Fruit fly (Drosophila melanogaster) whole organism, embryonic: ENCODE measurements around the gene Cpr5C.

ENCODE experiments used
- Ada2b ChIP-seq: fragments of 200-800 bp; sonication (Bioruptor generic); IDR thresholded peaks from 2 replicates; pipeline ENCODE4 v1.3.6; 2022; ENCODE audit warnings: missing biosample characterization, missing genetic modification characterization
- Aef1 ChIP-seq: fragments of 200-800 bp; sonication (Bioruptor generic); IDR thresholded peaks from 3 replicates; pipeline ENCODE4 v1.3.6; 2022; ENCODE audit warnings: missing biosample characterization, missing genetic modification characterization
- Atf-2 ChIP-seq: fragments of 200-800 bp; sonication (Bioruptor generic); optimal IDR thresholded peaks from 2 replicates; lab custom pipeline; 2016; ENCODE audit warnings: missing biosample characterization, missing genetic modification characterization
- Atf3 ChIP-seq: fragments of 200-800 bp; sonication (Bioruptor generic); optimal IDR thresholded peaks from 3 replicates; lab custom pipeline; 2016; ENCODE audit warnings: missing biosample characterization, missing genetic modification characterization
- B-H1 ChIP-seq: fragments of 200-800 bp; sonication (Bioruptor generic); IDR thresholded peaks from 3 replicates; pipeline ENCODE4 v1.3.6; 2022; ENCODE audit warnings: missing biosample characterization, missing genetic modification characterization
- Bdp1 ChIP-seq: fragments of 200-800 bp; sonication (Bioruptor generic); optimal IDR thresholded peaks from 3 replicates; lab custom pipeline; 2016; ENCODE audit warnings: missing biosample characterization, missing genetic modification characterization
- CG10959 ChIP-seq: fragments of 200-800 bp; sonication (Bioruptor generic); IDR thresholded peaks from 2 replicates; pipeline ENCODE4 v1.3.6; 2022; ENCODE audit warnings: missing biosample characterization, missing genetic modification characterization
- CG11247 ChIP-seq: fragments of 200-800 bp; sonication (Bioruptor generic); IDR thresholded peaks from 2 replicates; pipeline ENCODE4 v1.3.6; 2022; ENCODE audit warnings: missing biosample characterization, missing genetic modification characterization
- CG15696 ChIP-seq: fragments of 200-800 bp; sonication (Bioruptor generic); optimal IDR thresholded peaks from 2 replicates; lab custom pipeline; 2019; ENCODE audit warnings: missing biosample characterization, mild to moderate bottlenecking, missing genetic modification characterization, moderate library complexity
- CG16813 ChIP-seq: fragments of 200-800 bp; sonication (Bioruptor generic); IDR thresholded peaks from 3 replicates; pipeline ENCODE4 v1.3.6; 2022; ENCODE audit warnings: missing biosample characterization, missing genetic modification characterization; ENCODE audit not compliant: partially characterized antibody
- CG2120 ChIP-seq: fragments of 200-800 bp; sonication (Bioruptor generic); optimal IDR thresholded peaks from 3 replicates; lab custom pipeline; 2016; ENCODE audit warnings: missing biosample characterization, missing genetic modification characterization
- CG2678 ChIP-seq: fragments of 200-800 bp; sonication (Bioruptor generic); optimal IDR thresholded peaks from 3 replicates; lab custom pipeline; 2019; ENCODE audit warnings: missing biosample characterization, mild to moderate bottlenecking, missing genetic modification characterization, moderate library complexity
- CG2875 ChIP-seq: fragments of 200-800 bp; sonication (Bioruptor generic); optimal IDR thresholded peaks from 2 replicates; lab custom pipeline; 2017; ENCODE audit warnings: missing biosample characterization, mild to moderate bottlenecking, missing genetic modification characterization, missing genetic modification reagents
- CG2889 ChIP-seq: fragments of 200-800 bp; sonication (Bioruptor generic); IDR thresholded peaks from 3 replicates; pipeline ENCODE4 v1.3.6; 2022; ENCODE audit warnings: missing biosample characterization, missing genetic modification characterization
- CG32772 ChIP-seq: fragments of 200-800 bp; sonication (Bioruptor generic); IDR thresholded peaks from 2 replicates; pipeline ENCODE4 v1.3.6; 2022; ENCODE audit warnings: missing biosample characterization, missing genetic modification characterization
- CG42726 ChIP-seq: fragments of 200-800 bp; sonication (Bioruptor generic); IDR thresholded peaks from 2 replicates; pipeline ENCODE4 v1.3.6; 2022; ENCODE audit warnings: missing biosample characterization, missing genetic modification characterization; ENCODE audit not compliant: partially characterized antibody
- CG43689 ChIP-seq: fragments of 200-800 bp; sonication (Bioruptor generic); IDR thresholded peaks from 2 replicates; pipeline ENCODE4 v1.3.6; 2022; ENCODE audit warnings: missing biosample characterization, missing genetic modification characterization
- CG4707 ChIP-seq: fragments of 200-800 bp; sonication (Bioruptor generic); optimal IDR thresholded peaks from 2 replicates; lab custom pipeline; 2018; ENCODE audit warnings: missing biosample characterization, mild to moderate bottlenecking, missing genetic modification characterization, moderate library complexity
- CG6765 ChIP-seq: fragments of 200-800 bp; sonication (Bioruptor generic); optimal IDR thresholded peaks from 3 replicates; lab custom pipeline; 2017; ENCODE audit warnings: missing biosample characterization, mild to moderate bottlenecking, missing genetic modification characterization
- CG7556 ChIP-seq: fragments of 200-800 bp; sonication (Bioruptor generic); optimal IDR thresholded peaks from 2 replicates; lab custom pipeline; 2017; ENCODE audit warnings: missing biosample characterization, mild to moderate bottlenecking, missing genetic modification characterization
- CG8290 ChIP-seq, 3 experiments: fragments of 200-800 bp; sonication (Bioruptor generic); optimal IDR thresholded peaks; 2 replicates each; lab custom pipeline; 2016 to 2019; ENCODE audit warnings: missing biosample characterization in 3 of 3, missing genetic modification characterization in 3 of 3, mild to moderate bottlenecking in 2 of 3, moderate library complexity in 1 of 3
- CTCF ChIP-seq: fragments of 200-800 bp; sonication (Bioruptor generic); optimal IDR thresholded peaks from 2 replicates; lab custom pipeline; 2017; ENCODE audit warnings: missing biosample characterization, mild to moderate bottlenecking, missing genetic modification characterization, moderate library complexity
- ERR ChIP-seq: fragments of 200-800 bp; sonication (Bioruptor generic); optimal IDR thresholded peaks from 2 replicates; lab custom pipeline; 2016; ENCODE audit warnings: missing biosample characterization, missing genetic modification characterization
- Ets65A ChIP-seq: fragments of 200-800 bp; sonication (Bioruptor generic); peaks from one replicate; lab custom pipeline; 2016; ENCODE audit warnings: missing biosample characterization, missing genetic modification characterization
- Gsc ChIP-seq: fragments of 200-800 bp; sonication (Bioruptor generic); IDR thresholded peaks from 2 replicates; pipeline ENCODE4 v1.3.6; 2022; ENCODE audit warnings: missing biosample characterization, missing genetic modification characterization
- H2.0 ChIP-seq: fragments of 200-800 bp; sonication (Bioruptor generic); IDR thresholded peaks from 2 replicates; pipeline ENCODE4 v1.3.6; 2022; ENCODE audit warnings: missing biosample characterization, missing genetic modification characterization
- HLH3B ChIP-seq: fragments of 200-800 bp; sonication (Bioruptor generic); IDR thresholded peaks from 2 replicates; pipeline ENCODE4 v1.3.6; 2022; ENCODE audit warnings: missing biosample characterization, missing genetic modification characterization
- HLH54F ChIP-seq: fragments of 200-800 bp; sonication (Bioruptor generic); optimal IDR thresholded peaks from 3 replicates; lab custom pipeline; 2016; ENCODE audit warnings: missing biosample characterization, missing genetic modification characterization
- Hand ChIP-seq: fragments of 200-800 bp; sonication (Bioruptor generic); optimal IDR thresholded peaks from 2 replicates; lab custom pipeline; 2017; ENCODE audit warnings: mild to moderate bottlenecking, missing biosample characterization, missing genetic modification reagents, missing genetic modification characterization
- NFAT ChIP-seq: fragments of 200-800 bp; sonication (Bioruptor generic); IDR thresholded peaks from 2 replicates; pipeline ENCODE4 v1.3.6; 2022; ENCODE audit warnings: missing biosample characterization, missing genetic modification characterization
- Neu2 ChIP-seq: fragments of 200-800 bp; sonication (Bioruptor generic); optimal IDR thresholded peaks from 3 replicates; lab custom pipeline; 2016; ENCODE audit warnings: missing biosample characterization, missing genetic modification characterization, borderline replicate concordance
- Nf-YC ChIP-seq: fragments of 200-800 bp; optimal IDR thresholded peaks from 3 replicates; lab custom pipeline; 2019; ENCODE audit warnings: missing biosample characterization, mild to moderate bottlenecking, missing genetic modification characterization, moderate library complexity
- Oaz ChIP-seq: fragments of 200-800 bp; sonication (Bioruptor generic); IDR thresholded peaks from 2 replicates; pipeline ENCODE4 v1.3.6; 2022; ENCODE audit warnings: missing biosample characterization, missing genetic modification characterization
- Oli ChIP-seq: fragments of 200-800 bp; sonication (Bioruptor generic); optimal IDR thresholded peaks from 2 replicates; lab custom pipeline; 2018; ENCODE audit warnings: missing biosample characterization, mild to moderate bottlenecking, missing genetic modification characterization, moderate library complexity
- Ravus ChIP-seq: fragments of 200-800 bp; sonication (Bioruptor generic); IDR thresholded peaks from 2 replicates; pipeline ENCODE4 v1.3.6; 2022; ENCODE audit warnings: missing biosample characterization, missing genetic modification characterization
- Xrp1 ChIP-seq: fragments of 200-800 bp; sonication (Bioruptor generic); IDR thresholded peaks from 2 replicates; pipeline ENCODE4 v1.3.6; 2022; ENCODE audit warnings: missing biosample characterization, missing genetic modification characterization
- abd-A ChIP-seq: fragments of 200-800 bp; sonication (Bioruptor generic); optimal IDR thresholded peaks from 3 replicates; lab custom pipeline; 2019; ENCODE audit warnings: missing biosample characterization, mild to moderate bottlenecking, missing genetic modification characterization, moderate library complexity
- chinmo ChIP-seq: fragments of 200-800 bp; sonication (Bioruptor generic); IDR thresholded peaks from 4 replicates; pipeline ENCODE4 v1.3.6; 2022; ENCODE audit warnings: missing biosample characterization, missing genetic modification characterization; ENCODE audit not compliant: partially characterized antibody
- dm ChIP-seq: fragments of 200-800 bp; sonication (Bioruptor generic); optimal IDR thresholded peaks from 3 replicates; lab custom pipeline; 2016; ENCODE audit warnings: missing biosample characterization, missing genetic modification characterization
- dpn ChIP-seq, 2 experiments: fragments of 200-800 bp; sonication (Bioruptor generic); optimal IDR thresholded peaks; 3 replicates each; lab custom pipeline; 2016; ENCODE audit warnings: missing biosample characterization in 2 of 2, missing genetic modification characterization in 2 of 2
- hth ChIP-seq: fragments of >200 bp; optimal IDR thresholded peaks from 2 replicates; lab custom pipeline; 2017; ENCODE audit warnings: inconsistent platforms
- lov ChIP-seq, 2 experiments: fragments of 200-800 bp in 1 of 2; fragments of >200 bp in 1 of 2; sonication (Bioruptor generic) in 1 of 2; IDR thresholded peaks in 1 of 2; optimal IDR thresholded peaks in 1 of 2; 2 replicates in 1 of 2; 3 replicates in 1 of 2; pipeline versions ENCODE4 v1.3.6 to Lab custom; 2017 to 2022; ENCODE audit warnings: missing biosample characterization in 1 of 2, missing genetic modification characterization in 1 of 2
- nerfin-2 ChIP-seq: fragments of 200-800 bp; sonication (Bioruptor generic); IDR thresholded peaks from 2 replicates; pipeline ENCODE4 v1.3.6; 2022; ENCODE audit warnings: missing biosample characterization, missing genetic modification characterization; ENCODE audit not compliant: partially characterized antibody
- pita ChIP-seq: fragments of 200-800 bp; sonication (Bioruptor generic); optimal IDR thresholded peaks from 2 replicates; lab custom pipeline; 2017; ENCODE audit warnings: missing biosample characterization, mild to moderate bottlenecking, missing genetic modification characterization
- psq ChIP-seq: fragments of 200-800 bp; sonication (Bioruptor generic); optimal IDR thresholded peaks from 2 replicates; lab custom pipeline; 2017; ENCODE audit warnings: missing biosample characterization, missing genetic modification characterization
- ranshi ChIP-seq: fragments of 200-800 bp; sonication (Bioruptor generic); IDR thresholded peaks from 2 replicates; pipeline ENCODE4 v1.3.6; 2022; ENCODE audit warnings: missing biosample characterization, missing genetic modification characterization
- row ChIP-seq: fragments of 200-800 bp; sonication (Bioruptor generic); IDR thresholded peaks from 3 replicates; pipeline ENCODE4 v1.3.6; 2022; ENCODE audit warnings: missing biosample characterization, missing genetic modification characterization
- sob ChIP-seq: fragments of 200-800 bp; sonication (Bioruptor generic); IDR thresholded peaks from 2 replicates; pipeline ENCODE4 v1.3.6; 2022; ENCODE audit warnings: missing biosample characterization, missing genetic modification characterization
- ssp ChIP-seq: fragments of 200-800 bp; sonication (Bioruptor generic); IDR thresholded peaks from 2 replicates; pipeline ENCODE4 v1.3.6; 2022; ENCODE audit warnings: missing biosample characterization, missing genetic modification characterization
- stwl ChIP-seq: fragments of 200-800 bp; sonication (Bioruptor generic); optimal IDR thresholded peaks from 3 replicates; lab custom pipeline; 2018; ENCODE audit warnings: missing biosample characterization, mild to moderate bottlenecking, missing genetic modification characterization, moderate library complexity
- vvl ChIP-seq: fragments of 200-800 bp; sonication (Bioruptor generic); IDR thresholded peaks from 2 replicates; pipeline ENCODE4 v1.3.6; 2022; ENCODE audit warnings: missing biosample characterization, missing genetic modification characterization
- wdn ChIP-seq: fragments of 200-800 bp; sonication (Bioruptor generic); IDR thresholded peaks from 2 replicates; pipeline ENCODE4 v1.3.6; 2022; ENCODE audit warnings: missing biosample characterization, missing genetic modification characterization

Cpr5C gene

dm6 chrX:5847544-5847943 lies 43.1 kb downstream of the Cpr5C start:
- peak; percentile 51 for TF ChIP-seq CG2678 (tag; lab: Kevin White, UChicago)
- 0 out of 2 replicates have a peak, but pooled peaks have one; percentile 23 for TF ChIP-seq ranshi (GFP tag; lab: Robert Waterston, UW)
- TF ChIP-seq ERR: no peak
- no peak for TF ChIP-seq wdn
- TF ChIP-seq HLH54F (GFP tag; lab: Kevin White, UChicago): no peak
- no peak for TF ChIP-seq CG42726
- TF ChIP-seq Neu2 (GFP tag; lab: Kevin White, UChicago): no peak
- TF ChIP-seq H2.0 (GFP tag; lab: Robert Waterston, UW): no peak
- TF ChIP-seq nerfin-2: no peak
- TF ChIP-seq Hand (GFP tag; lab: Kevin White, UChicago): peak; percentile 24
- TF ChIP-seq Gsc (GFP tag; lab: Robert Waterston, UW): no peak
- peak; percentile 56 for TF ChIP-seq CG2120 (GFP tag; lab: Kevin White, UChicago)
- peak; percentile 12; the same call in 1 of the 2 replicates for TF ChIP-seq vvl
- peak; percentile 23 for TF ChIP-seq Ets65A (GFP tag; lab: Kevin White, UChicago)
- TF ChIP-seq dm (GFP tag; lab: Kevin White, UChicago): no peak
- TF ChIP-seq Atf3 (GFP tag; lab: Kevin White, UChicago): no peak
- no peak for TF ChIP-seq CG10959 (GFP tag; lab: Robert Waterston, UW)
- TF ChIP-seq CG4707: no peak
- TF ChIP-seq CG6765: no peak
- peak; percentile 28; the same call in 1 of the 2 replicates for TF ChIP-seq CG32772
- no peak for TF ChIP-seq ssp (GFP tag; lab: Robert Waterston, UW)
- TF ChIP-seq chinmo: no peak
- peak; percentile 47; the same call in 1 of the 2 replicates for TF ChIP-seq Xrp1 (GFP tag; lab: Robert Waterston, UW)
- TF ChIP-seq Aef1 (GFP tag; lab: Robert Waterston, UW): peak; percentile 39; the same call in 2 of the 3 replicates
- TF ChIP-seq Oli: no peak
- no peak for TF ChIP-seq Atf-2 (GFP tag; lab: Kevin White, UChicago)
- TF ChIP-seq stwl: no peak
- TF ChIP-seq psq (GFP tag; lab: Kevin White, UChicago): no peak
- no peak for TF ChIP-seq CG16813 (GFP tag; lab: Robert Waterston, UW)
- TF ChIP-seq row (GFP tag; lab: Robert Waterston, UW): peak; percentile 64
- peak; percentile 22 for TF ChIP-seq CG7556 (GFP tag; lab: Kevin White, UChicago)
- TF ChIP-seq pita (GFP tag; lab: Kevin White, UChicago): no peak
- TF ChIP-seq B-H1 (GFP tag; lab: Robert Waterston, UW): no peak
- TF ChIP-seq Ada2b (GFP tag; lab: Robert Waterston, UW): no peak
- TF ChIP-seq NFAT (GFP tag; lab: Robert Waterston, UW): peak; percentile 16; the same call in 1 of the 2 replicates
- TF ChIP-seq CG15696 (tag; lab: Kevin White, UChicago): no peak
- TF ChIP-seq abd-A (tag; lab: Kevin White, UChicago): peak; percentile 54
- TF ChIP-seq Ravus (GFP tag; lab: Robert Waterston, UW): no peak
- TF ChIP-seq CG2889: no peak
- no peak for TF ChIP-seq Nf-YC (tag; lab: Kevin White, UChicago)
- no peak for TF ChIP-seq Bdp1
- TF ChIP-seq CG8290 (GFP tag; optimal IDR thresholded peaks at IDR 0.05; lab: Kevin White, UChicago): no peak
- peak in 1 of 2 experiments; percentile 79 for TF ChIP-seq CG8290 (tag; optimal IDR thresholded peaks at IDR 0.05; lab: Kevin White, UChicago)
- peak; percentile 38; the same call in 1 of the 2 replicates for TF ChIP-seq CG11247 (GFP tag; lab: Robert Waterston, UW)
- TF ChIP-seq dpn (GFP tag; optimal IDR thresholded peaks at IDR 0.05; lab: Kevin White, UChicago): peak; percentile 9 to 26
- TF ChIP-seq hth (lab: Kevin White, UChicago): no peak
- no peak for TF ChIP-seq CTCF (GFP tag; lab: Kevin White, UChicago)
- TF ChIP-seq sob (GFP tag; lab: Robert Waterston, UW): peak; percentile 63
- TF ChIP-seq HLH3B (GFP tag; lab: Robert Waterston, UW): peak; percentile 61
- no peak for TF ChIP-seq CG43689
- TF ChIP-seq CG2875 (GFP tag; lab: Kevin White, UChicago): no peak
- no peak for TF ChIP-seq lov (optimal IDR thresholded peaks at IDR 0.05; lab: Kevin White, UChicago)
- TF ChIP-seq lov (GFP tag; IDR thresholded peaks at IDR 0.05; lab: Robert Waterston, UW): no peak
- 0 out of 2 replicates have a peak, but pooled peaks have one; percentile 9 for TF ChIP-seq Oaz (GFP tag; lab: Robert Waterston, UW)
